Worm (Caenorhabditis elegans) whole organism, mixed stage, embryonic: ENCODE measurements around the gene T27E9.6.
A peak's percentile ranks its signal among the peaks of the same experiment; 100 is the strongest.
"Not testable (repeated sequence)": the region's sequence is repeated elsewhere in the genome, so short reads cannot be mapped to it uniquely, and the experiment has no call there.

Experiments
- M03D4.4 ChIP-seq: sonication (generic microtip); optimal IDR thresholded peaks from 2 replicates; lab custom pipeline; 2017; ENCODE audit warnings: mild to moderate bottlenecking, missing genetic modification characterization, missing compliant biosample characterization
- bed-3 ChIP-seq: fragments of 200-800 bp; sonication (Bioruptor generic); optimal IDR thresholded peaks from 3 replicates; lab custom pipeline; 2018; ENCODE audit warnings: mild to moderate bottlenecking, missing genetic modification characterization, moderate library complexity, missing compliant biosample characterization
- blmp-1 ChIP-seq: fragments of 150-350 bp; optimal IDR thresholded peaks from 2 replicates; lab custom pipeline; 2014; ENCODE audit warnings: missing biosample characterization, missing genetic modification characterization
- ceh-39 ChIP-seq: fragments of 150-350 bp; optimal IDR thresholded peaks from 2 replicates; lab custom pipeline; 2014; ENCODE audit warnings: missing biosample characterization, missing genetic modification characterization
- ceh-43 ChIP-seq: fragments of 200-800 bp; sonication (Bioruptor generic); optimal IDR thresholded peaks from 2 replicates; lab custom pipeline; 2018; ENCODE audit warnings: mild to moderate bottlenecking, missing genetic modification characterization, moderate library complexity, missing compliant biosample characterization
- ceh-83 ChIP-seq: fragments of 200-800 bp; sonication (Bioruptor generic); optimal IDR thresholded peaks from 2 replicates; lab custom pipeline; 2018; ENCODE audit warnings: mild to moderate bottlenecking, missing genetic modification characterization, missing compliant biosample characterization
- ces-1 ChIP-seq: fragments of 150-350 bp; optimal IDR thresholded peaks from 2 replicates; lab custom pipeline; 2014; ENCODE audit warnings: missing biosample characterization, missing genetic modification reagents, missing genetic modification characterization
- cnd-1 ChIP-seq: fragments of 200-800 bp; sonication (Bioruptor generic); optimal IDR thresholded peaks from 2 replicates; lab custom pipeline; 2018; ENCODE audit warnings: mild to moderate bottlenecking, missing genetic modification characterization, missing compliant biosample characterization
- elt-1 ChIP-seq: sonication (generic microtip); optimal IDR thresholded peaks from 2 replicates; lab custom pipeline; 2017; ENCODE audit warnings: missing genetic modification characterization, mild to moderate bottlenecking, missing compliant biosample characterization, antibody characterized with exemption, moderate library complexity, borderline replicate concordance; ENCODE audit not compliant: insufficient read depth
- elt-3 ChIP-seq: fragments of 150-350 bp; optimal IDR thresholded peaks from 2 replicates; lab custom pipeline; 2014; ENCODE audit warnings: missing biosample characterization, missing genetic modification characterization
- flh-1 ChIP-seq: fragments of 200-800 bp; sonication (Bioruptor generic); optimal IDR thresholded peaks from 2 replicates; lab custom pipeline; 2018; ENCODE audit warnings: mild to moderate bottlenecking, missing genetic modification characterization, moderate library complexity, missing compliant biosample characterization
- ham-2 ChIP-seq: fragments of 200-800 bp; sonication (Bioruptor generic); optimal IDR thresholded peaks from 2 replicates; lab custom pipeline; 2018; ENCODE audit warnings: mild to moderate bottlenecking, missing genetic modification characterization, missing compliant biosample characterization
- hlh-1 ChIP-seq: fragments of 150-350 bp; optimal IDR thresholded peaks from 2 replicates; lab custom pipeline; 2014; ENCODE audit warnings: missing biosample characterization, missing genetic modification reagents, missing genetic modification characterization
- lin-32 ChIP-seq: fragments of 200-800 bp; sonication (Bioruptor generic); optimal IDR thresholded peaks from 2 replicates; lab custom pipeline; 2018; ENCODE audit warnings: mild to moderate bottlenecking, missing genetic modification characterization, missing compliant biosample characterization
- lsy-2 ChIP-seq: fragments of 150-350 bp; optimal IDR thresholded peaks from 2 replicates; lab custom pipeline; 2014; ENCODE audit warnings: missing biosample characterization, missing genetic modification characterization
- mab-5 ChIP-seq: fragments of 150-350 bp; optimal IDR thresholded peaks from 2 replicates; lab custom pipeline; 2014; ENCODE audit warnings: missing biosample characterization, missing genetic modification characterization
- mep-1 ChIP-seq: fragments of 150-350 bp; optimal IDR thresholded peaks from 2 replicates; lab custom pipeline; 2017; ENCODE audit warnings: missing biosample characterization, missing genetic modification reagents, missing genetic modification characterization, inconsistent platforms
- mls-2 ChIP-seq: sonication (generic microtip); optimal IDR thresholded peaks from 2 replicates; lab custom pipeline; 2016; ENCODE audit warnings: mild to moderate bottlenecking, missing genetic modification characterization, moderate library complexity, missing compliant biosample characterization
- nhr-237 ChIP-seq: fragments of 150-350 bp; optimal IDR thresholded peaks from 2 replicates; lab custom pipeline; 2014; ENCODE audit warnings: missing biosample characterization, missing genetic modification characterization
- nhr-76 ChIP-seq: sonication (generic microtip); optimal IDR thresholded peaks from 2 replicates; lab custom pipeline; 2017; ENCODE audit warnings: missing biosample characterization, missing genetic modification characterization
- pha-4 ChIP-seq: fragments of 150-350 bp; optimal IDR thresholded peaks from 2 replicates; lab custom pipeline; 2018; ENCODE audit warnings: missing biosample characterization, missing genetic modification reagents, missing genetic modification characterization
- sem-2 ChIP-seq: fragments of 200-800 bp; sonication (Bioruptor generic); optimal IDR thresholded peaks from 2 replicates; lab custom pipeline; 2018; ENCODE audit warnings: mild to moderate bottlenecking, missing genetic modification characterization, missing compliant biosample characterization
- snpc-4 ChIP-seq: fragments of 150-350 bp; optimal IDR thresholded peaks from 2 replicates; lab custom pipeline; 2014; ENCODE audit warnings: missing biosample characterization, missing genetic modification characterization
- sptf-1 ChIP-seq: sonication (generic microtip); optimal IDR thresholded peaks from 2 replicates; lab custom pipeline; 2017; ENCODE audit warnings: mild to moderate bottlenecking, missing genetic modification characterization, moderate library complexity, missing compliant biosample characterization
- tbx-8 ChIP-seq: fragments of 200-800 bp; sonication (Bioruptor generic); optimal IDR thresholded peaks from 2 replicates; lab custom pipeline; 2018; ENCODE audit warnings: mild to moderate bottlenecking, missing genetic modification characterization, moderate library complexity, missing compliant biosample characterization
- unc-120 ChIP-seq: sonication (generic microtip); optimal IDR thresholded peaks from 2 replicates; lab custom pipeline; 2017; ENCODE audit warnings: missing genetic modification characterization, missing compliant biosample characterization; ENCODE audit not compliant: poor library complexity, severe bottlenecking
- unc-39 ChIP-seq: fragments of 150-350 bp; optimal IDR thresholded peaks from 2 replicates; lab custom pipeline; 2014; ENCODE audit warnings: missing biosample characterization, missing genetic modification characterization
- unc-62 ChIP-seq: fragments of 150-350 bp; optimal IDR thresholded peaks from 2 replicates; lab custom pipeline; 2014; ENCODE audit warnings: missing biosample characterization, missing genetic modification reagents, missing genetic modification characterization
- zip-8 ChIP-seq: fragments of 150-350 bp; optimal IDR thresholded peaks from 2 replicates; lab custom pipeline; 2014; ENCODE audit warnings: missing biosample characterization, missing genetic modification characterization
- ztf-11 ChIP-seq: fragments of 150-350 bp; optimal IDR thresholded peaks from 2 replicates; lab custom pipeline; 2014; ENCODE audit warnings: missing biosample characterization, missing genetic modification characterization

The T27E9.6 gene

DNA sequence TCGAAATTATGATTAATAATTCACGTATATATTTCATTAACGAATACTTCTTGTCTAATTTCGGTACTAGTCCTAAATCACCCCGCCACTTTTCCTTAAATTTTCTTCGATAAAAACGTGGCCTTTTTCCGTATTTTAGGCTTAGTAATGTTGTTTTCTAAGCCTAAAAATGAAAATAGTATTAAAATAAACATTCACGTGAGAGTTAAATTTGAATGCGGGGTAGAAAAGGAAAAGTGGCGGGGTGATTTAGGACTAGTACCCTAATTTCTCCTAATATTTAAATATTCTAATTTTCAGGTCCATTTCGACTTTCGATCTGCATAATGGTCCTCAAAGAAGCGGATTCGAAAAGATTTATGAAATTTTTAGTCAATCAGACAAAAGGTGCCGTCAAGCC lies 22.3 kb upstream of the T27E9.6 start, which contains the start of gene T28A8.6:
T28A8.6 (plus strand) TSS at position 301 of the 400 bp plus-strand sequence.
- not testable (repeated sequence) for TF ChIP-seq ztf-11 (tag; lab: Kevin White, UChicago); unc-62; bed-3 (GFP tag; lab: Kevin White, UChicago)

DNA sequence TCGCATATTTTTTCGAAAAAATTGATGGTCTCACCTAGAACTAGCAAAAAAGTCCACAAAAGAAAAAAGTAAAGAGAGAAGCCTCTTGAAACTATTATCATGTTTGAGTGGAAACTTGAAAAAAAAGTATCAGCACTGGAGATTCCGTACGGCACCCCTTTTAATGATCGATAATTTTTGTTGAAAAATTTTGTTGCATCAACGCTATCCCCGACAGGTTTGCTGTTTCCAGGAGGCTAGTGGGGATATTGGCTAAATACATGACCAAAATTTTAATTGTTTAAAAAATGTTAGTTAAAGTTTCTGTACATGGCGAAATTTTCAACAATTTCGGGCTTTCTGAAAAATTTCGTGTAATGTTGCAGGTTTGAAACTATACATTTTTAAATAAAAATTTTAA lies 19.0 kb upstream of the T27E9.6 start, which contains the start of gene T28A8.2:
T28A8.2 (minus strand) TSS at position 101 of the 400 bp plus-strand sequence.
- TF ChIP-seq zip-8 (tag; lab: Kevin White, UChicago), result no peak
- no peak for TF ChIP-seq sem-2
- no peak for TF ChIP-seq ceh-43 (GFP tag; lab: Kevin White, UChicago)
- no peak for TF ChIP-seq cnd-1
- no peak for TF ChIP-seq tbx-8 (GFP tag; lab: Kevin White, UChicago)
- TF ChIP-seq ces-1 (GFP tag; lab: Kevin White, UChicago), result no peak
- TF ChIP-seq nhr-76 (tag; lab: Kevin White, UChicago), result no peak
- TF ChIP-seq flh-1 (GFP tag; lab: Kevin White, UChicago), result no peak
- no peak for TF ChIP-seq mab-5 (tag; lab: Kevin White, UChicago)
- no peak for TF ChIP-seq elt-1 (tag; lab: Kevin White, UChicago)
- TF ChIP-seq mep-1, result no peak

DNA sequence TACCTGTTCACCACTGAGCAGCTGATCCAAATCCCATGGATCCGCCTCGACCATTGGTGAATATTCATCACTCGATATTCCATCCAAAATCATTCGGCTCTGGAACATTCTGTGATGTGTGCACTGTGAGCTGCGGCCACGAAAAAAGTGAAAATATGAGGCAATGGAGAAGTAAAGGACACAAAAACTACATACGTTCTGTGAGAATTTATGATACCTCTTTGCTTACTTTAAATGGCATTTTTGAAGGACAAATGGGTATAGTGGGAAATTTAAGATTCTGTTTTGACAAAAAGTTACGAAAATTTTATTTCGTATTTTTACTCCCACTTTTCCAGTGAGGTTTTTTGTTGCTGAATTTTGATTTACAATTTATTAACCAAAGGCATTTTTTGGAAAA lies 15.8 kb upstream of the T27E9.6 start, which contains the start of gene twk-40:
twk-40 (minus strand) TSS at position 101 of the 400 bp plus-strand sequence.
- TF ChIP-seq flh-1 (GFP tag; lab: Kevin White, UChicago), result no peak
- TF ChIP-seq M03D4.4 (tag; lab: Kevin White, UChicago), result no peak
- TF ChIP-seq hlh-1 (tag; lab: Kevin White, UChicago), result no peak
- no peak for TF ChIP-seq ceh-83 (GFP tag; lab: Kevin White, UChicago)
- TF ChIP-seq sem-2, result no peak
- TF ChIP-seq tbx-8 (GFP tag; lab: Kevin White, UChicago), result no peak
- no peak for TF ChIP-seq lin-32 (GFP tag; lab: Kevin White, UChicago)
- TF ChIP-seq pha-4, result no peak
- no peak for TF ChIP-seq mep-1
- TF ChIP-seq ces-1 (GFP tag; lab: Kevin White, UChicago), result no peak
- no peak for TF ChIP-seq zip-8 (tag; lab: Kevin White, UChicago)
- no peak for TF ChIP-seq ceh-39 (tag; lab: Kevin White, UChicago)
- no peak for TF ChIP-seq mls-2 (tag; lab: Kevin White, UChicago)
- no peak for TF ChIP-seq unc-120 (tag; lab: Kevin White, UChicago)
- TF ChIP-seq ztf-11 (tag; lab: Kevin White, UChicago), result no peak
- TF ChIP-seq ceh-43 (GFP tag; lab: Kevin White, UChicago), result no peak
- no peak for TF ChIP-seq unc-62
- TF ChIP-seq bed-3 (GFP tag; lab: Kevin White, UChicago), result no peak
- no peak for TF ChIP-seq nhr-237 (tag; lab: Kevin White, UChicago)

DNA sequence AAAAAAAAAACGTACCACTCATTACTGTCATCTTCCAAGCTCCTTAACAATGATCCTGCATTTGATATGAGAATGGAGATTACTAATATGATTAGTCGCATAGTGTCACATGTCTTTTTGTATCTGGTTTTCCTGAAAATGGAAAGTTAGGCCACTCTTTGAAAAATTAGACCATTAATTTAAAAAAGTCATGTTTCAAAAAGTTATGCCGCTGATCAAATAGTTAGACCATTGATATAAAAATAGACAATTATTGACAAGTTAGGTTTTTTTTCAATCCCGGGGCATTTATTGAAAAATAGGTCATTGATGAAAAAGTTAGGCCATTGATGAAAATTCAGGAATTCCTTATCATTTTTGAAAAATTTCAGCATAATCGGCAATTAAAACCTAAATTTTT lies 7.4 kb upstream of the T27E9.6 start, which contains the start of gene acc-4:
acc-4 (minus strand) TSS at position 101 of the 400 bp plus-strand sequence.
- TF ChIP-seq blmp-1 (no peak), elt-3 (tag; lab: Kevin White, UChicago) (no peak), unc-62 (no peak), sptf-1 (tag; lab: Kevin White, UChicago) (no peak), hlh-1 (tag; lab: Kevin White, UChicago) (no peak), lsy-2 (tag; lab: Kevin White, UChicago) (no peak), ceh-39 (tag; lab: Kevin White, UChicago) (no peak), unc-39 (tag; lab: Kevin White, UChicago) (no peak), lin-32 (GFP tag; lab: Kevin White, UChicago) (no peak), ceh-43 (GFP tag; lab: Kevin White, UChicago) (no peak), snpc-4 (tag; lab: Kevin White, UChicago) (no peak), M03D4.4 (tag; lab: Kevin White, UChicago) (no peak)

DNA sequence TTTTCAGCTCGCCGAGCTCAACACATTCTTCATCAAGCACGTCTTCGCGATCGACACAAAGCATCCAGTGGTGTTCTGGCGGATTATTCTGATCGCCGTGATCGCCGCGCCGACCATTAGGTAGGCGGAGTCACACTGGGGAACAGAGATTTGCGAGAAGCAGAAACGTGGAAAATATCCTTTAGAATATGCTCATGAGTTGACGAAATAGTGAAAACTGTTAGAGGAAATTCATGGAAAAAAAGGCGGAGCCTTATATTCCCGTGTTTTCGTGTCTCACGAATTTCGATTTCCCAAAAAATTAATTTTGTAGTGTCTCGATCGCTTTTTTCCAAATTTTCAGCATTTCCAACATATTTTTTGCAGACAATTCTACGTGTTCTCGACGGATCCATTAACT lies 2.1 kb downstream of the T27E9.6 start:
- no peak for TF ChIP-seq ham-2 (GFP tag; lab: Kevin White, UChicago)
- TF ChIP-seq cnd-1, result peak; percentile 54
